Worm (Caenorhabditis elegans): ENCODE data around the gene ndub-8.

ndub-8 gene

DNA sequence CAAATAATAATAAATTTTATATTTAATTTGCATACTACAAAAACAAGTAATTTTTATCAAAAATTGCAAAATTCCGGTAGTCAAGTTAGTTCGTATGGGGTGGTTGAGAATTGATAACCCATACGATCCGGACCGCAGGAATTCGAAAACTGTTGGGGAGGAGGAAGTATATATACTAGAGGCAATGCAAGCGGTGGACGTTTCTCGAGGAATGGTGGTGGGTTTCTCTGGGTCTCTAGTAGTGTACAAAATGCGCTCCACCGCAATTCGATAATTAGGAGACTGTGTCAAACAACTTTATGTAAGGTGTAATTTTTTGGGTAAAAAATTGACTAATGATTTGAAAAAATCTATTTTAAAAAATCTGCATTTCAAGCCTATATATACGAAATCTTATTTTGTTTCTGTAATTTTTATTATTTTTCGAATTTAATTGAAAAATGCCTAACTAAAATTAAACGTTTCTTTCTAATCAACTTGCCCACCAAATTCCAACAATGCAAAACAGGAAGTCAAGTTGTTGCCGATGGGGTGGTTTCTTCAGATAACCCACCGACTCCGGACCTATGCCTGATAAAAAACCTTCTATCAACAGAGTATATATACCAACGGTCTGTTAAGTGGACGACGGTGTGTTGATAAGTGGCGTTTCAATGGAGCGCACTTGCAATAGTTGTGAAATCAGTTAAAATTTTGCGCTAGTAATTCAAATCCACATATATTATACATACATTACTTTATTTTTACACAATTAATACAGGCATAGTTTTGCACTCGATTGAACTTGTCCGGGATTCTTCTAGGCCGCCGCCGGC is 38.1 kb upstream of the ndub-8 start:
- TF ChIP-seq C08G9.2 (tag; optimal IDR thresholded peaks at IDR 0.05) (peak; percentile 61), fkh-10 (GFP tag; optimal IDR thresholded peaks at IDR 0.05) (no peak), pros-1 (tag; optimal IDR thresholded peaks at IDR 0.05) (peak; percentile 28), pha-4 (tag; optimal IDR thresholded peaks at IDR 0.05) (no peak), ceh-9 (tag; optimal IDR thresholded peaks at IDR 0.05) (peak; percentile 59), che-1 (tag; optimal IDR thresholded peaks at IDR 0.05) (peak; percentile 82), ceh-34 (tag; optimal IDR thresholded peaks at IDR 0.05) (peak; percentile 65), ahr-1 (tag; optimal IDR thresholded peaks at IDR 0.05) (peak; percentile 66), ztf-16 (tag; optimal IDR thresholded peaks at IDR 0.05) (peak; percentile 65), dmd-4 (tag; optimal IDR thresholded peaks at IDR 0.05; ENCODE audit: borderline replicate concordance) (peak; percentile 46), ceh-24 (tag; optimal IDR thresholded peaks at IDR 0.05) (peak; percentile 31), mec-3 (tag; optimal IDR thresholded peaks at IDR 0.05; ENCODE audit: borderline replicate concordance) (no peak), gmeb-2 (tag; optimal IDR thresholded peaks at IDR 0.05) (peak; percentile 72), dve-1 (tag; optimal IDR thresholded peaks at IDR 0.05) (peak; percentile 81), ama-1 (optimal IDR thresholded peaks at IDR 0.05) (no peak), nhr-232 (tag; optimal IDR thresholded peaks at IDR 0.05) (peak; percentile 52), fkh-6 (tag; optimal IDR thresholded peaks at IDR 0.05) (peak; percentile 61), lin-11 (tag; optimal IDR thresholded peaks at IDR 0.05) (peak; percentile 68), pax-1 (tag; optimal IDR thresholded peaks at IDR 0.05) (peak; percentile 60), ceh-45 (GFP tag; IDR thresholded peaks at IDR 0.05) (peak; percentile 59; the same call in 1 of the 2 replicates), elt-4 (tag; optimal IDR thresholded peaks at IDR 0.05) (no peak), unc-86 (tag; optimal IDR thresholded peaks at IDR 0.05) (peak; percentile 72), unc-3 (GFP tag; conservative IDR thresholded peaks at IDR 0.05) (peak; percentile 87), unc-3 (tag; optimal IDR thresholded peaks at IDR 0.05) (peak; percentile 64), ceh-14 (tag; optimal IDR thresholded peaks at IDR 0.05) (peak; percentile 80), pqm-1 (tag; optimal IDR thresholded peaks at IDR 0.05) (peak; percentile 29), ceh-2 (tag; optimal IDR thresholded peaks at IDR 0.05) (peak; percentile 70), sdc-2 (tag; optimal IDR thresholded peaks at IDR 0.05) (peak; percentile 32), nhr-11 (tag; optimal IDR thresholded peaks at IDR 0.05) (no peak), npax-4 (tag; optimal IDR thresholded peaks at IDR 0.05) (peak; percentile 65), tbx-7 (tag; optimal IDR thresholded peaks at IDR 0.05) (peak; percentile 33), ceh-30 (tag; optimal IDR thresholded peaks at IDR 0.05) (no peak), sox-4 (tag; optimal IDR thresholded peaks at IDR 0.05) (peak; percentile 82), tbx-2 (tag; optimal IDR thresholded peaks at IDR 0.05) (peak; percentile 77), T23F11.4 (GFP tag; optimal IDR thresholded peaks at IDR 0.05) (peak; percentile 83), zip-5 (tag; optimal IDR thresholded peaks at IDR 0.05) (peak; percentile 57), unc-42 (tag; optimal IDR thresholded peaks at IDR 0.05) (peak; percentile 80), ceh-31 (tag; optimal IDR thresholded peaks at IDR 0.05) (peak; percentile 77), ets-4 (tag; optimal IDR thresholded peaks at IDR 0.05) (peak; percentile 52), hlh-13 (GFP tag; optimal IDR thresholded peaks at IDR 0.05) (peak; percentile 84), hlh-30 (tag; optimal IDR thresholded peaks at IDR 0.05; ENCODE audit: insufficient read depth) (peak; percentile 15), unc-55 (GFP tag; optimal IDR thresholded peaks at IDR 0.05) (peak; percentile 62), fax-1 (tag; optimal IDR thresholded peaks at IDR 0.05) (peak; percentile 71), pag-3 (tag; optimal IDR thresholded peaks at IDR 0.05; ENCODE audit: borderline replicate concordance) (no peak), C38D4.7 (GFP tag; optimal IDR thresholded peaks at IDR 0.05) (peak; percentile 75), lim-6 (tag; optimal IDR thresholded peaks at IDR 0.05) (peak; percentile 25), ceh-48 (tag; optimal IDR thresholded peaks at IDR 0.05) (peak; percentile 74), rnt-1 (tag; optimal IDR thresholded peaks at IDR 0.05) (peak; percentile 89), sox-2 (GFP tag; IDR thresholded peaks at IDR 0.05) (peak; percentile 70), hlh-15 (tag; optimal IDR thresholded peaks at IDR 0.05) (peak; percentile 67), K02D7.2 (tag; optimal IDR thresholded peaks at IDR 0.05) (peak; percentile 54), ceh-19 (GFP tag; optimal IDR thresholded peaks at IDR 0.05) (peak; percentile 86)
